Fruit fly (Drosophila melanogaster): ENCODE measurements around the gene CG43074.

CG43074 gene

dm6 chr3L:3515280-3516020, 31.0 kb upstream of the CG43074 start, which contains the start of gene Eip63E (continued):
- TF ChIP-seq CG2120 (GFP tag; optimal IDR thresholded peaks at IDR 0.05) (no peak), CG4424 (GFP tag; optimal IDR thresholded peaks at IDR 0.05) (no peak), lab (GFP tag; optimal IDR thresholded peaks at IDR 0.05) (no peak), CG15011 (GFP tag; optimal IDR thresholded peaks at IDR 0.05) (no peak), Dip3 (GFP tag; optimal IDR thresholded peaks at IDR 0.05) (no peak), CG9797 (GFP tag; optimal IDR thresholded peaks at IDR 0.05) (peak; percentile 93), CG12744 (GFP tag; optimal IDR thresholded peaks at IDR 0.05) (no peak), CG13296 (GFP tag; optimal IDR thresholded peaks at IDR 0.05) (peak; percentile 47), Dp (GFP tag; optimal IDR thresholded peaks at IDR 0.05) (peak; percentile 21), scrt (GFP tag; optimal IDR thresholded peaks at IDR 0.05) (peak; percentile 7), Hr51 (GFP tag; optimal IDR thresholded peaks at IDR 0.05) (no peak), BtbVII (GFP tag; optimal IDR thresholded peaks at IDR 0.05) (peak; percentile 3), ab (GFP tag; optimal IDR thresholded peaks at IDR 0.05) (no peak), CG18619 (GFP tag; optimal IDR thresholded peaks at IDR 0.05) (no peak), CG7357 (GFP tag; IDR thresholded peaks at IDR 0.05) (no peak), ems (GFP tag; optimal IDR thresholded peaks at IDR 0.05) (no peak), CG2875 (GFP tag; optimal IDR thresholded peaks at IDR 0.05) (no peak), Poxn (GFP tag; IDR thresholded peaks at IDR 0.05) (no peak), org-1 (GFP tag; optimal IDR thresholded peaks at IDR 0.05) (no peak), lilli (GFP tag; optimal IDR thresholded peaks at IDR 0.05) (no peak), CG6813 (GFP tag; optimal IDR thresholded peaks at IDR 0.05) (no peak), CG30431 (GFP tag; optimal IDR thresholded peaks at IDR 0.05) (no peak), CG8290 (GFP tag; optimal IDR thresholded peaks at IDR 0.05) (no peak), CG8290 (tag; optimal IDR thresholded peaks at IDR 0.05) (peak in 1 of 2 experiments; percentile 13), CG7786 (GFP tag; optimal IDR thresholded peaks at IDR 0.05) (no peak), bigmax (GFP tag; optimal IDR thresholded peaks at IDR 0.05) (no peak), CG2116 (GFP tag; optimal IDR thresholded peaks at IDR 0.05) (peak; percentile 14), ssp (GFP tag; IDR thresholded peaks at IDR 0.05) (no peak), CG6654 (GFP tag; optimal IDR thresholded peaks at IDR 0.05) (no peak), grau (tag; optimal IDR thresholded peaks at IDR 0.05) (peak; percentile 12), pita (GFP tag; optimal IDR thresholded peaks at IDR 0.05) (no peak), CG6254 (GFP tag; optimal IDR thresholded peaks at IDR 0.05) (peak; percentile 14), Sox102F (GFP tag; optimal IDR thresholded peaks at IDR 0.05) (no peak), Ets97D (GFP tag; optimal IDR thresholded peaks at IDR 0.05) (peak; percentile 46), mirr (GFP tag; optimal IDR thresholded peaks at IDR 0.05) (no peak), sqz (GFP tag; optimal IDR thresholded peaks at IDR 0.05) (no peak), E2f1 (GFP tag; IDR thresholded peaks at IDR 0.05) (no peak), hb (GFP tag; IDR thresholded peaks at IDR 0.05; ENCODE audit: partially characterized antibody) (no peak), tx (GFP tag; optimal IDR thresholded peaks at IDR 0.05) (no peak), gcm2 (GFP tag; optimal IDR thresholded peaks at IDR 0.05) (no peak), kay (GFP tag; optimal IDR thresholded peaks at IDR 0.05) (no peak), stwl (tag; optimal IDR thresholded peaks at IDR 0.05) (peak; percentile 79), CG3281 (GFP tag; optimal IDR thresholded peaks at IDR 0.05) (no peak), Eip74EF (GFP tag; optimal IDR thresholded peaks at IDR 0.05) (no peak), chif (GFP tag; optimal IDR thresholded peaks at IDR 0.05) (no peak), ac (GFP tag; optimal IDR thresholded peaks at IDR 0.05) (no peak), CG30403 (GFP tag; optimal IDR thresholded peaks at IDR 0.05) (no peak), Fer2 (tag; optimal IDR thresholded peaks at IDR 0.05) (no peak), CG7271 (tag; optimal IDR thresholded peaks at IDR 0.05) (no peak), Bteb2 (GFP tag; optimal IDR thresholded peaks at IDR 0.05) (no peak)
